Worm (Caenorhabditis elegans): ENCODE data around the gene T15B12.2.

- TF ChIP-seq pha-4 (tag; optimal IDR thresholded peaks at IDR 0.05): no peak
- TF ChIP-seq dmd-4 (tag; optimal IDR thresholded peaks at IDR 0.05; ENCODE audit: borderline replicate concordance): no peak
Observed at ce11 chrIII:5269814-5270213, 31.9 kb downstream of the T15B12.2 start, which contains the start of gene ZC395.4.
